Fruit fly (Drosophila melanogaster): ENCODE data around the gene CG13051.

Gene CG13051

dm6 chr3L:16228659-16229205 lies 36.2 kb downstream of the CG13051 start, which contains the start of gene Tmx3 (continued):
- TF ChIP-seq Trl (optimal IDR thresholded peaks at IDR 0.05) = no peak
- TF ChIP-seq Trl (GFP tag; optimal IDR thresholded peaks at IDR 0.05) = peak; percentile 52
- TF ChIP-seq Fer1 (GFP tag; optimal IDR thresholded peaks at IDR 0.05) = no peak
- 0 out of 2 replicates have a peak, but pooled peaks have one; percentile 32 for TF ChIP-seq Lim3 (GFP tag; IDR thresholded peaks at IDR 0.05)
- peak; percentile 57 for TF ChIP-seq CG18011 (GFP tag; optimal IDR thresholded peaks at IDR 0.05)
- TF ChIP-seq HLHmδ (GFP tag; optimal IDR thresholded peaks at IDR 0.05) = no peak
- TF ChIP-seq CG42726 (GFP tag; IDR thresholded peaks at IDR 0.05; ENCODE audit: partially characterized antibody) = no peak
- no peak for TF ChIP-seq hb (GFP tag; IDR thresholded peaks at IDR 0.05; ENCODE audit: partially characterized antibody)
- TF ChIP-seq CG10462 (GFP tag; optimal IDR thresholded peaks at IDR 0.05) = peak; percentile 65
- peak; percentile 96 for TF ChIP-seq nmo (GFP tag; optimal IDR thresholded peaks at IDR 0.05)
- peak; percentile 92 for TF ChIP-seq stc (GFP tag; IDR thresholded peaks at IDR 0.05)
- TF ChIP-seq Hmx (GFP tag; optimal IDR thresholded peaks at IDR 0.05) = no peak
- TF ChIP-seq jigr1 (GFP tag; IDR thresholded peaks at IDR 0.05) = peak; percentile 77
- TF ChIP-seq bowl (GFP tag; IDR thresholded peaks at IDR 0.05) = peak; percentile 58; the same call in 1 of the 2 replicates
- peak; percentile 96 for TF ChIP-seq slbo (GFP tag; IDR thresholded peaks at IDR 0.05)
- peak; percentile 92 for TF ChIP-seq Dek (tag; optimal IDR thresholded peaks at IDR 0.05)
- no peak for TF ChIP-seq fd102C (GFP tag; optimal IDR thresholded peaks at IDR 0.05)
- peak; percentile 93 for TF ChIP-seq Hr3 (GFP tag; optimal IDR thresholded peaks at IDR 0.05)
- TF ChIP-seq sob (GFP tag; IDR thresholded peaks at IDR 0.05) = peak; percentile 95
- no peak for TF ChIP-seq Deaf1 (tag; optimal IDR thresholded peaks at IDR 0.05)
- peak; percentile 88 for TF ChIP-seq ttk (GFP tag; IDR thresholded peaks at IDR 0.05)
- peak; percentile 81 for TF ChIP-seq Usf (GFP tag; optimal IDR thresholded peaks at IDR 0.05)
- peak; percentile 66 for TF ChIP-seq CG30431 (GFP tag; optimal IDR thresholded peaks at IDR 0.05)
- TF ChIP-seq trem (tag; optimal IDR thresholded peaks at IDR 0.05) = peak; percentile 83
- TF ChIP-seq wdn (GFP tag; IDR thresholded peaks at IDR 0.05) = peak; percentile 88
- peak; percentile 81 for TF ChIP-seq Nf-YA (GFP tag; IDR thresholded peaks at IDR 0.05)
- peak; percentile 72 for TF ChIP-seq Dip3 (GFP tag; optimal IDR thresholded peaks at IDR 0.05)
- TF ChIP-seq CG30020 (tag; optimal IDR thresholded peaks at IDR 0.05) = peak; percentile 76
- TF ChIP-seq Med (GFP tag) = peak; percentile 94
- no peak for TF ChIP-seq sna (GFP tag; IDR thresholded peaks at IDR 0.05; ENCODE audit: partially characterized antibody)
- no peak for TF ChIP-seq tna (GFP tag; IDR thresholded peaks at IDR 0.05; ENCODE audit: partially characterized antibody)
- peak; percentile 78 for TF ChIP-seq HmgZ (tag; optimal IDR thresholded peaks at IDR 0.05)
- TF ChIP-seq unpg (GFP tag; optimal IDR thresholded peaks at IDR 0.05) = no peak
- TF ChIP-seq dm (GFP tag; optimal IDR thresholded peaks at IDR 0.05) = peak; percentile 93
- TF ChIP-seq shn (GFP tag; optimal IDR thresholded peaks at IDR 0.05) = peak; percentile 17
- peak; percentile 77 for TF ChIP-seq CG2889 (GFP tag; IDR thresholded peaks at IDR 0.05)
- peak; percentile 46 for TF ChIP-seq gcm2 (GFP tag; optimal IDR thresholded peaks at IDR 0.05)
- peak; percentile 77 for TF ChIP-seq CG8765 (GFP tag; IDR thresholded peaks at IDR 0.05)
- peak; percentile 88 for TF ChIP-seq CG2120 (GFP tag; optimal IDR thresholded peaks at IDR 0.05)
- peak; percentile 83 for TF ChIP-seq CG4404 (GFP tag; IDR thresholded peaks at IDR 0.05)
- TF ChIP-seq exex (tag; optimal IDR thresholded peaks at IDR 0.05) = no peak
- peak; percentile 91 for TF ChIP-seq CG10366 (GFP tag; IDR thresholded peaks at IDR 0.05)
- TF ChIP-seq Hr51 (GFP tag; optimal IDR thresholded peaks at IDR 0.05) = peak; percentile 74 to 89
- no peak for TF ChIP-seq sima (GFP tag; optimal IDR thresholded peaks at IDR 0.05)
- peak; percentile 78 for TF ChIP-seq oc (tag; optimal IDR thresholded peaks at IDR 0.05)
- peak; percentile 89 for TF ChIP-seq fd96Cb (tag; optimal IDR thresholded peaks at IDR 0.05)
- peak; percentile 82 for TF ChIP-seq lilli (GFP tag; optimal IDR thresholded peaks at IDR 0.05)
- TF ChIP-seq inv (GFP tag; IDR thresholded peaks at IDR 0.05; ENCODE audit: partially characterized antibody) = no peak
- TF ChIP-seq PHDP (tag; optimal IDR thresholded peaks at IDR 0.05) = peak; percentile 91
- peak; percentile 67 for TF ChIP-seq slou (GFP tag; optimal IDR thresholded peaks at IDR 0.05)
- peak; percentile 72; the same call in 1 of the 2 replicates for TF ChIP-seq toy (GFP tag; IDR thresholded peaks at IDR 0.05)

All from whole organism, embryonic.